Worm (Caenorhabditis elegans) whole organism, mixed stage, embryonic: ENCODE measurements around the gene ftt-2.
A peak's percentile ranks its signal among the peaks of the same experiment; 100 is the strongest.

Experiments
- M03D4.4 ChIP-seq: sonication (generic microtip); optimal IDR thresholded peaks from 2 replicates; lab custom pipeline; 2017; ENCODE audit warnings: mild to moderate bottlenecking, missing genetic modification characterization, missing compliant biosample characterization
- bed-3 ChIP-seq: fragments of 200-800 bp; sonication (Bioruptor generic); optimal IDR thresholded peaks from 3 replicates; lab custom pipeline; 2018; ENCODE audit warnings: mild to moderate bottlenecking, missing genetic modification characterization, moderate library complexity, missing compliant biosample characterization
- blmp-1 ChIP-seq: fragments of 150-350 bp; optimal IDR thresholded peaks from 2 replicates; lab custom pipeline; 2014; ENCODE audit warnings: missing biosample characterization, missing genetic modification characterization
- ceh-39 ChIP-seq: fragments of 150-350 bp; optimal IDR thresholded peaks from 2 replicates; lab custom pipeline; 2014; ENCODE audit warnings: missing biosample characterization, missing genetic modification characterization
- ceh-43 ChIP-seq: fragments of 200-800 bp; sonication (Bioruptor generic); optimal IDR thresholded peaks from 2 replicates; lab custom pipeline; 2018; ENCODE audit warnings: mild to moderate bottlenecking, missing genetic modification characterization, moderate library complexity, missing compliant biosample characterization
- ceh-83 ChIP-seq: fragments of 200-800 bp; sonication (Bioruptor generic); optimal IDR thresholded peaks from 2 replicates; lab custom pipeline; 2018; ENCODE audit warnings: mild to moderate bottlenecking, missing genetic modification characterization, missing compliant biosample characterization
- ces-1 ChIP-seq: fragments of 150-350 bp; optimal IDR thresholded peaks from 2 replicates; lab custom pipeline; 2014; ENCODE audit warnings: missing biosample characterization, missing genetic modification reagents, missing genetic modification characterization
- cnd-1 ChIP-seq: fragments of 200-800 bp; sonication (Bioruptor generic); optimal IDR thresholded peaks from 2 replicates; lab custom pipeline; 2018; ENCODE audit warnings: mild to moderate bottlenecking, missing genetic modification characterization, missing compliant biosample characterization
- drap-1 ChIP-seq: fragments of 200-800 bp; sonication (Bioruptor generic); optimal IDR thresholded peaks from 3 replicates; lab custom pipeline; 2018; ENCODE audit warnings: mild to moderate bottlenecking, missing genetic modification characterization, missing compliant biosample characterization
- elt-1 ChIP-seq: sonication (generic microtip); optimal IDR thresholded peaks from 2 replicates; lab custom pipeline; 2017; ENCODE audit warnings: missing genetic modification characterization, mild to moderate bottlenecking, missing compliant biosample characterization, antibody characterized with exemption, moderate library complexity, borderline replicate concordance; ENCODE audit not compliant: insufficient read depth
- elt-3 ChIP-seq: fragments of 150-350 bp; optimal IDR thresholded peaks from 2 replicates; lab custom pipeline; 2014; ENCODE audit warnings: missing biosample characterization, missing genetic modification characterization
- flh-1 ChIP-seq: fragments of 200-800 bp; sonication (Bioruptor generic); optimal IDR thresholded peaks from 2 replicates; lab custom pipeline; 2018; ENCODE audit warnings: mild to moderate bottlenecking, missing genetic modification characterization, moderate library complexity, missing compliant biosample characterization
- ham-2 ChIP-seq: fragments of 200-800 bp; sonication (Bioruptor generic); optimal IDR thresholded peaks from 2 replicates; lab custom pipeline; 2018; ENCODE audit warnings: mild to moderate bottlenecking, missing genetic modification characterization, missing compliant biosample characterization
- hlh-1 ChIP-seq: fragments of 150-350 bp; optimal IDR thresholded peaks from 2 replicates; lab custom pipeline; 2014; ENCODE audit warnings: missing biosample characterization, missing genetic modification reagents, missing genetic modification characterization
- lin-13 ChIP-seq: fragments of 150-350 bp; optimal IDR thresholded peaks from 2 replicates; lab custom pipeline; 2014; ENCODE audit warnings: missing biosample characterization, missing genetic modification characterization
- lin-32 ChIP-seq: fragments of 200-800 bp; sonication (Bioruptor generic); optimal IDR thresholded peaks from 2 replicates; lab custom pipeline; 2018; ENCODE audit warnings: mild to moderate bottlenecking, missing genetic modification characterization, missing compliant biosample characterization
- lsy-2 ChIP-seq: fragments of 150-350 bp; optimal IDR thresholded peaks from 2 replicates; lab custom pipeline; 2014; ENCODE audit warnings: missing biosample characterization, missing genetic modification characterization
- mab-5 ChIP-seq: fragments of 150-350 bp; optimal IDR thresholded peaks from 2 replicates; lab custom pipeline; 2014; ENCODE audit warnings: missing biosample characterization, missing genetic modification characterization
- mep-1 ChIP-seq: fragments of 150-350 bp; optimal IDR thresholded peaks from 2 replicates; lab custom pipeline; 2017; ENCODE audit warnings: missing biosample characterization, missing genetic modification reagents, missing genetic modification characterization, inconsistent platforms
- mls-2 ChIP-seq: sonication (generic microtip); optimal IDR thresholded peaks from 2 replicates; lab custom pipeline; 2016; ENCODE audit warnings: mild to moderate bottlenecking, missing genetic modification characterization, moderate library complexity, missing compliant biosample characterization
- nhr-12 ChIP-seq: fragments of 150-350 bp; optimal IDR thresholded peaks from 2 replicates; lab custom pipeline; 2014; ENCODE audit warnings: missing biosample characterization, missing genetic modification characterization
- nhr-2 ChIP-seq: fragments of 150-350 bp; optimal IDR thresholded peaks from 2 replicates; lab custom pipeline; 2014; ENCODE audit warnings: missing biosample characterization, missing genetic modification characterization
- nhr-237 ChIP-seq: fragments of 150-350 bp; optimal IDR thresholded peaks from 2 replicates; lab custom pipeline; 2014; ENCODE audit warnings: missing biosample characterization, missing genetic modification characterization
- nhr-28 ChIP-seq: fragments of 150-350 bp; optimal IDR thresholded peaks from 2 replicates; lab custom pipeline; 2014; ENCODE audit warnings: missing biosample characterization, missing genetic modification characterization
- nhr-76 ChIP-seq: sonication (generic microtip); optimal IDR thresholded peaks from 2 replicates; lab custom pipeline; 2017; ENCODE audit warnings: missing biosample characterization, missing genetic modification characterization
- pha-4 ChIP-seq: fragments of 150-350 bp; optimal IDR thresholded peaks from 2 replicates; lab custom pipeline; 2018; ENCODE audit warnings: missing biosample characterization, missing genetic modification reagents, missing genetic modification characterization
- sem-2 ChIP-seq: fragments of 200-800 bp; sonication (Bioruptor generic); optimal IDR thresholded peaks from 2 replicates; lab custom pipeline; 2018; ENCODE audit warnings: mild to moderate bottlenecking, missing genetic modification characterization, missing compliant biosample characterization
- snpc-4 ChIP-seq: fragments of 150-350 bp; optimal IDR thresholded peaks from 2 replicates; lab custom pipeline; 2014; ENCODE audit warnings: missing biosample characterization, missing genetic modification characterization
- sptf-1 ChIP-seq: sonication (generic microtip); optimal IDR thresholded peaks from 2 replicates; lab custom pipeline; 2017; ENCODE audit warnings: mild to moderate bottlenecking, missing genetic modification characterization, moderate library complexity, missing compliant biosample characterization
- tbx-8 ChIP-seq: fragments of 200-800 bp; sonication (Bioruptor generic); optimal IDR thresholded peaks from 2 replicates; lab custom pipeline; 2018; ENCODE audit warnings: mild to moderate bottlenecking, missing genetic modification characterization, moderate library complexity, missing compliant biosample characterization
- unc-120 ChIP-seq: sonication (generic microtip); optimal IDR thresholded peaks from 2 replicates; lab custom pipeline; 2017; ENCODE audit warnings: missing genetic modification characterization, missing compliant biosample characterization; ENCODE audit not compliant: poor library complexity, severe bottlenecking
- unc-39 ChIP-seq: fragments of 150-350 bp; optimal IDR thresholded peaks from 2 replicates; lab custom pipeline; 2014; ENCODE audit warnings: missing biosample characterization, missing genetic modification characterization
- unc-62 ChIP-seq: fragments of 150-350 bp; optimal IDR thresholded peaks from 2 replicates; lab custom pipeline; 2014; ENCODE audit warnings: missing biosample characterization, missing genetic modification reagents, missing genetic modification characterization
- zip-8 ChIP-seq: fragments of 150-350 bp; optimal IDR thresholded peaks from 2 replicates; lab custom pipeline; 2014; ENCODE audit warnings: missing biosample characterization, missing genetic modification characterization
- ztf-11 ChIP-seq: fragments of 150-350 bp; optimal IDR thresholded peaks from 2 replicates; lab custom pipeline; 2014; ENCODE audit warnings: missing biosample characterization, missing genetic modification characterization

The ftt-2 gene

DNA sequence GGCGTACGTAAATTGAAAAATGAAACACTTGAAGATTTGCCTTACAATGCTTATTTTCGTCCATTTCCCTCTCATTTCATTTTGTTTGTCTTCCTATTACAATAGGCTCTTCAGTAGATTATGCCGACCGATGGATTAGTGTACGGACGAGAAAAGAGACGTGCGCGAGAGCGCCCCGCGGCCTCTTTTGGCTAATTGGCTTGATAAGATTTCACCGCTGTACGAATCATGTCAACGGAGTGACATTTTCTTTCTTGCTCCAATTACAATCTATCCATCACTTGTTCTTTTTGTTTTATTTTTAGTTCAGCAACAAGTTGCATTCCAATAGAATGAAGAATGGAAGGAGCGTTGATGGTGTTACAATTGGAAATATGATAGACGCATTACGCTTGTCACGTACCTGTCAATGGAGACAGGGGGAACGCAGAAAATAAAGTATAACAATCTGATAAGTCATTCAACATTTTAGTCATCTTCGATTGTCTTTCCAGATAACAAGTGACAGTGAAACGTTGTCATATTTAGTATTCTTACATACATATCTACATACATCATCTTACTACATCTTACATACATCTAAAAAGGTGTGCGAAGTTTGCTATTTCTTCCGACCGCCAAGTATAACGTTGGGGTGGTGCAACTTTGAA lies 3.0 kb upstream of the ftt-2 start:
- TF ChIP-seq tbx-8 (no peak), ces-1 (GFP tag; lab: Kevin White, UChicago) (peak; percentile 96), unc-62 (GFP tag; lab: Kevin White, UChicago) (peak; percentile 77), mep-1 (peak; percentile 15), elt-1 (tag; lab: Kevin White, UChicago) (peak; percentile 72), ham-2 (peak; percentile 84), pha-4 (tag; lab: Kevin White, UChicago) (no peak)

DNA sequence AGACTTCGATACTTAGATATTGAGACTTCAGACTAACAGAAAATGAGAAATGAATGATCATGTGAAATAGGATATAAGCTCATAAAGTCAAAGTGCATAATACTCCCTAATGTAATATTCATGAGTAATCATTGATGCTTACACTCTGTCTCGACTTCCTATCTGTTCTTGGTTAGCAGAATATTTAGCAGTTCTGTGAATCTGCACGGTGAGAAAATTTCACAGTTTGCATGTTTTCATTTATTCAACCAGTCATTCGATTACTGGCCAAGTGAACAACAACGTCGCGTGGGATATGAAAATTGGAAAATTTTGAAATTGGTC lies 2.2 kb upstream of the ftt-2 start:
- TF ChIP-seq nhr-12 (tag; lab: Kevin White, UChicago), result no peak
- peak; percentile 67 for TF ChIP-seq ces-1 (GFP tag; lab: Kevin White, UChicago)

DNA sequence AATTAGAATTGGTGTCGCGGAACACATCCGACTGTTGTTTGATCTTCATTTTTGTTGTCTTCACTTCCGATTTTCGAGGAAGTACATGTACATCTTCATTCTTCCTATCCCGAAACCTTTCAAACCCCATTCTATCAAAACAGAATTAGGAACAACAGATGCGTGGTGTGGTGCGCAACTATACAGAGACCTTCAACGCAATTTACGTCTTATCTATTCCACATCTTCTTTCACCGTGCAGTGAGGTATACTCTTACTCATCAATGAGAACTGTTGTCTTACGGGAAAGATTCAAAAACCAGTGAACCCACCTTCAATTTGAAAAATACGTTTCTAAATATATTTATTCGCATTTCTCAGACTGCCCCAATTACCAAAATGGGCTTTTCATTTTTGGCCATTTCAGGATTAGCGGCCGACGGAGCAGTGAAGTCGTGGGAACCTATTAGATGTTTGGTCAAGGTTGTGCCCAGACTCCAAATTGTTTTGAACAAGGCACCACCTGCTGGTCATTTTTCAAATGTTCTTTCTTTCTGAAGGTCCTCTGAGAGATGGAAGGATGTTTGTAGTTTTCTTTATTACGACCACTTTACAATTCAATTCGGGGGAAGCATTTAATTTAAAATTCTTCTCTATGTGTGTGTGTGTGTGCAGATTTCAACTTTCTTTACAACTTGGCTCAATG lies 1.7 kb upstream of the ftt-2 start:
- no peak for TF ChIP-seq bed-3
- peak; percentile 52 for TF ChIP-seq unc-120 (tag; lab: Kevin White, UChicago)
- no peak for TF ChIP-seq nhr-28 (tag; lab: Kevin White, UChicago)
- no peak for TF ChIP-seq nhr-237 (tag; lab: Kevin White, UChicago)
- TF ChIP-seq cnd-1 (tag; lab: Kevin White, UChicago), result no peak
- no peak for TF ChIP-seq mls-2 (tag; lab: Kevin White, UChicago)
- TF ChIP-seq nhr-76 (tag; lab: Kevin White, UChicago), result no peak
- no peak for TF ChIP-seq snpc-4 (tag; lab: Kevin White, UChicago)
- no peak for TF ChIP-seq ceh-39 (tag; lab: Kevin White, UChicago)
- TF ChIP-seq hlh-1 (tag; lab: Kevin White, UChicago), result peak; percentile 30
- TF ChIP-seq sem-2, result no peak
- no peak for TF ChIP-seq ham-2
- TF ChIP-seq nhr-2, result no peak
- TF ChIP-seq M03D4.4 (tag; lab: Kevin White, UChicago), result peak; percentile 19
- TF ChIP-seq mep-1, result no peak
- TF ChIP-seq sptf-1 (tag; lab: Kevin White, UChicago), result no peak
- no peak for TF ChIP-seq ces-1 (GFP tag; lab: Kevin White, UChicago)
- TF ChIP-seq nhr-12 (tag; lab: Kevin White, UChicago), result no peak
- no peak for TF ChIP-seq unc-39 (tag; lab: Kevin White, UChicago)
- TF ChIP-seq mab-5 (tag; lab: Kevin White, UChicago), result no peak
- no peak for TF ChIP-seq lsy-2 (tag; lab: Kevin White, UChicago)
- no peak for TF ChIP-seq elt-3
- TF ChIP-seq zip-8 (tag; lab: Kevin White, UChicago), result no peak
- no peak for TF ChIP-seq lin-13 (tag; lab: Kevin White, UChicago)
- no peak for TF ChIP-seq ceh-43 (GFP tag; lab: Kevin White, UChicago)
- TF ChIP-seq elt-1 (tag; lab: Kevin White, UChicago), result peak; percentile 55
- TF ChIP-seq tbx-8, result no peak
- no peak for TF ChIP-seq ztf-11 (tag; lab: Kevin White, UChicago)
- no peak for TF ChIP-seq pha-4 (tag; lab: Kevin White, UChicago)
- no peak for TF ChIP-seq flh-1 (GFP tag; lab: Kevin White, UChicago)
- TF ChIP-seq lin-32 (GFP tag; lab: Kevin White, UChicago), result no peak
- peak; percentile 33 for TF ChIP-seq unc-62 (GFP tag; lab: Kevin White, UChicago)
- TF ChIP-seq ceh-83, result no peak
- TF ChIP-seq blmp-1 (tag; lab: Kevin White, UChicago), result no peak
- no peak for TF ChIP-seq drap-1 (GFP tag; lab: Kevin White, UChicago)
